Fruit fly (Drosophila melanogaster) whole organism, embryonic: ENCODE data around the gene APP-BP1.

Source experiments
- Adf1 ChIP-seq: fragments of 200-800 bp; sonication (Bioruptor generic); IDR thresholded peaks from 2 replicates; pipeline ENCODE4 v1.3.6; 2022; ENCODE audit warnings: missing biosample characterization, missing genetic modification characterization
- Atf6 ChIP-seq: fragments of 200-800 bp; sonication (Bioruptor generic); IDR thresholded peaks from 2 replicates; pipeline ENCODE4 v1.3.6; 2022; ENCODE audit warnings: missing biosample characterization, missing genetic modification characterization
- Blimp-1 ChIP-seq: fragments of 200-800 bp; sonication (Bioruptor generic); optimal IDR thresholded peaks from 3 replicates; lab custom pipeline; 2018; ENCODE audit warnings: missing biosample characterization, missing genetic modification characterization, mild to moderate bottlenecking, moderate library complexity, missing genetic modification reagents
- CG10274 ChIP-seq: fragments of 200-800 bp; sonication (Bioruptor generic); optimal IDR thresholded peaks from 3 replicates; lab custom pipeline; 2017; ENCODE audit warnings: missing biosample characterization, mild to moderate bottlenecking, missing genetic modification characterization
- CG10959 ChIP-seq: fragments of 200-800 bp; sonication (Bioruptor generic); IDR thresholded peaks from 2 replicates; pipeline ENCODE4 v1.3.6; 2022; ENCODE audit warnings: missing biosample characterization, missing genetic modification characterization
- CG11560 ChIP-seq: fragments of 200-800 bp; sonication (Bioruptor generic); IDR thresholded peaks from 3 replicates; pipeline ENCODE4 v1.3.6; 2022; ENCODE audit warnings: missing biosample characterization, missing genetic modification characterization
- CG12155 ChIP-seq: fragments of 200-800 bp; sonication (Bioruptor generic); optimal IDR thresholded peaks from 3 replicates; lab custom pipeline; 2016; ENCODE audit warnings: missing biosample characterization, missing genetic modification characterization
- CG13287 ChIP-seq: fragments of 200-800 bp; sonication (Bioruptor generic); IDR thresholded peaks from 2 replicates; pipeline ENCODE4 v1.3.6; 2022; ENCODE audit warnings: missing biosample characterization, missing genetic modification characterization; ENCODE audit not compliant: partially characterized antibody
- CG14860 ChIP-seq: fragments of 200-800 bp; sonication (Bioruptor generic); IDR thresholded peaks from 3 replicates; pipeline ENCODE4 v1.3.6; 2022; ENCODE audit warnings: missing biosample characterization, missing genetic modification characterization; ENCODE audit not compliant: partially characterized antibody
- CG15269 ChIP-seq: fragments of 200-800 bp; sonication (Bioruptor generic); optimal IDR thresholded peaks from 2 replicates; lab custom pipeline; 2018; ENCODE audit warnings: missing biosample characterization, mild to moderate bottlenecking, missing genetic modification characterization, moderate library complexity
- CG1603 ChIP-seq: fragments of 200-800 bp; sonication (Bioruptor generic); optimal IDR thresholded peaks from 2 replicates; lab custom pipeline; 2019; ENCODE audit warnings: missing biosample characterization, mild to moderate bottlenecking, missing genetic modification characterization, moderate library complexity
- CG16779 ChIP-seq: fragments of 200-800 bp; sonication (Bioruptor generic); IDR thresholded peaks from 2 replicates; pipeline ENCODE4 v1.3.6; 2022; ENCODE audit warnings: missing biosample characterization, missing genetic modification characterization
- CG3726 ChIP-seq: fragments of 200-800 bp; sonication (Bioruptor generic); IDR thresholded peaks from 3 replicates; pipeline ENCODE4, ENCODE4 v1.3.6; 2022; ENCODE audit warnings: missing biosample characterization, missing genetic modification characterization
- CG4360 ChIP-seq: fragments of 200-800 bp; sonication (Bioruptor generic); IDR thresholded peaks from 2 replicates; pipeline ENCODE4 v1.3.6; 2022; ENCODE audit warnings: missing biosample characterization, missing genetic modification characterization
- CG6254 ChIP-seq: fragments of 200-800 bp; sonication (Bioruptor generic); optimal IDR thresholded peaks from 3 replicates; lab custom pipeline; 2017; ENCODE audit warnings: mild to moderate bottlenecking, missing biosample characterization, missing genetic modification reagents, missing genetic modification characterization
- CG6813 ChIP-seq: fragments of 200-800 bp; sonication (Bioruptor generic); optimal IDR thresholded peaks from 2 replicates; lab custom pipeline; 2017; ENCODE audit warnings: missing biosample characterization, missing genetic modification characterization, mild to moderate bottlenecking, moderate library complexity, missing genetic modification reagents
- CG7786 ChIP-seq: fragments of 200-800 bp; sonication (Bioruptor generic); optimal IDR thresholded peaks from 2 replicates; lab custom pipeline; 2016; ENCODE audit warnings: missing biosample characterization, missing genetic modification characterization
- CG8290 ChIP-seq, 3 experiments: fragments of 200-800 bp; sonication (Bioruptor generic); optimal IDR thresholded peaks; 2 replicates each; lab custom pipeline; 2016 to 2019; ENCODE audit warnings: missing biosample characterization in 3 of 3, missing genetic modification characterization in 3 of 3, mild to moderate bottlenecking in 2 of 3, moderate library complexity in 1 of 3
- HLH54F ChIP-seq: fragments of 200-800 bp; sonication (Bioruptor generic); optimal IDR thresholded peaks from 3 replicates; lab custom pipeline; 2016; ENCODE audit warnings: missing biosample characterization, missing genetic modification characterization
- Hsf ChIP-seq: fragments of 200-800 bp; sonication (Bioruptor generic); optimal IDR thresholded peaks from 3 replicates; lab custom pipeline; 2016; ENCODE audit warnings: missing biosample characterization, missing genetic modification characterization
- NK7.1 ChIP-seq: fragments of 200-800 bp; sonication (Bioruptor generic); optimal IDR thresholded peaks from 3 replicates; lab custom pipeline; 2016; ENCODE audit warnings: missing biosample characterization, missing genetic modification characterization
- PHDP ChIP-seq: fragments of 200-800 bp; sonication (Bioruptor generic); optimal IDR thresholded peaks from 3 replicates; lab custom pipeline; 2018; ENCODE audit warnings: missing biosample characterization, mild to moderate bottlenecking, missing genetic modification characterization, moderate library complexity
- Ravus ChIP-seq: fragments of 200-800 bp; sonication (Bioruptor generic); IDR thresholded peaks from 2 replicates; pipeline ENCODE4 v1.3.6; 2022; ENCODE audit warnings: missing biosample characterization, missing genetic modification characterization
- Rfx ChIP-seq: fragments of 200-800 bp; sonication (Bioruptor generic); IDR thresholded peaks from 2 replicates; pipeline ENCODE4 v1.3.6; 2022; ENCODE audit warnings: missing biosample characterization, missing genetic modification characterization
- Six4 ChIP-seq: fragments of 200-800 bp; sonication (Bioruptor generic); optimal IDR thresholded peaks from 2 replicates; lab custom pipeline; 2016; ENCODE audit warnings: missing biosample characterization, missing genetic modification characterization
- Spps ChIP-seq: fragments of 200-800 bp; sonication (Bioruptor generic); optimal IDR thresholded peaks from 2 replicates; lab custom pipeline; 2018; ENCODE audit warnings: missing biosample characterization, mild to moderate bottlenecking, missing genetic modification characterization
- btn ChIP-seq: fragments of 200-800 bp; sonication (Bioruptor generic); optimal IDR thresholded peaks from 2 replicates; lab custom pipeline; 2016; ENCODE audit warnings: missing biosample characterization, missing genetic modification characterization
- cad ChIP-seq: fragments of >200 bp; optimal IDR thresholded peaks from 2 replicates; lab custom pipeline; 2017; ENCODE audit warnings: missing biosample characterization, missing genetic modification characterization
- caup ChIP-seq: fragments of 200-800 bp; sonication (Bioruptor generic); optimal IDR thresholded peaks from 3 replicates; lab custom pipeline; 2017; ENCODE audit warnings: missing biosample characterization, mild to moderate bottlenecking, missing genetic modification characterization, moderate library complexity; ENCODE audit not compliant: severe bottlenecking
- chn ChIP-seq: fragments of 200-800 bp; sonication (Bioruptor generic); optimal IDR thresholded peaks from 2 replicates; lab custom pipeline; 2016; ENCODE audit warnings: missing biosample characterization, missing genetic modification characterization
- disco-r ChIP-seq: fragments of 200-800 bp; sonication (Bioruptor generic); optimal IDR thresholded peaks from 2 replicates; lab custom pipeline; 2016; ENCODE audit warnings: missing biosample characterization, missing genetic modification characterization
- en ChIP-seq: fragments of 200-800 bp; sonication (Bioruptor generic); optimal IDR thresholded peaks from 2 replicates; lab custom pipeline; 2016; ENCODE audit warnings: missing biosample characterization, missing genetic modification characterization
- eyg ChIP-seq: fragments of 200-800 bp; sonication (Bioruptor generic); optimal IDR thresholded peaks from 3 replicates; lab custom pipeline; 2016; ENCODE audit warnings: missing biosample characterization, missing genetic modification characterization
- fd3F ChIP-seq: fragments of 200-800 bp; sonication (Bioruptor generic); optimal IDR thresholded peaks from 2 replicates; lab custom pipeline; 2018; ENCODE audit warnings: missing biosample characterization, mild to moderate bottlenecking, missing genetic modification characterization, moderate library complexity
- gcm2 ChIP-seq: fragments of 200-800 bp; sonication (Bioruptor generic); optimal IDR thresholded peaks from 2 replicates; lab custom pipeline; 2016; ENCODE audit warnings: missing biosample characterization, missing genetic modification characterization
- jumu ChIP-seq: fragments of 200-800 bp; sonication (Bioruptor generic); optimal IDR thresholded peaks from 3 replicates; lab custom pipeline; 2016; ENCODE audit warnings: missing biosample characterization, missing genetic modification characterization
- nerfin-1 ChIP-seq: fragments of 200-800 bp; sonication (Bioruptor generic); optimal IDR thresholded peaks from 3 replicates; lab custom pipeline; 2019; ENCODE audit warnings: missing biosample characterization, mild to moderate bottlenecking, missing genetic modification characterization, moderate library complexity
- odd ChIP-seq: fragments of 200-800 bp; sonication (Bioruptor generic); optimal IDR thresholded peaks from 2 replicates; lab custom pipeline; 2017; ENCODE audit warnings: missing biosample characterization, mild to moderate bottlenecking, missing genetic modification characterization
- org-1 ChIP-seq: fragments of 200-800 bp; sonication (Bioruptor generic); optimal IDR thresholded peaks from 2 replicates; lab custom pipeline; 2017; ENCODE audit warnings: missing biosample characterization, missing genetic modification characterization
- pnt ChIP-seq: fragments of 200-800 bp; sonication (Bioruptor generic); optimal IDR thresholded peaks from 3 replicates; lab custom pipeline; 2016; ENCODE audit warnings: missing biosample characterization, missing genetic modification characterization
- prd ChIP-seq, 3 experiments: fragments of >200 bp in 2 of 3; fragments of 200-800 bp in 1 of 3; sonication (Bioruptor generic) in 1 of 3; optimal IDR thresholded peaks in 2 of 3; IDR thresholded peaks in 1 of 3; 2 replicates in 2 of 3; 3 replicates in 1 of 3; pipeline versions ENCODE4 v1.3.6 to Lab custom; 2017 to 2022; ENCODE audit warnings: missing biosample characterization in 1 of 3, missing genetic modification characterization in 1 of 3
- scrt ChIP-seq: fragments of 200-800 bp; sonication (Bioruptor generic); optimal IDR thresholded peaks from 2 replicates; lab custom pipeline; 2018; ENCODE audit warnings: missing biosample characterization, mild to moderate bottlenecking, missing genetic modification characterization, moderate library complexity
- sima ChIP-seq: fragments of 200-800 bp; sonication (Bioruptor generic); optimal IDR thresholded peaks from 2 replicates; lab custom pipeline; 2016; ENCODE audit warnings: missing biosample characterization, missing genetic modification characterization
- slp2 ChIP-seq: fragments of 200-800 bp; sonication (Bioruptor generic); optimal IDR thresholded peaks from 2 replicates; lab custom pipeline; 2016; ENCODE audit warnings: missing biosample characterization, missing genetic modification characterization
- sqz ChIP-seq: fragments of 200-800 bp; sonication (Bioruptor generic); optimal IDR thresholded peaks from 3 replicates; lab custom pipeline; 2018; ENCODE audit warnings: missing biosample characterization, mild to moderate bottlenecking, missing genetic modification characterization
- trem ChIP-seq: fragments of 200-800 bp; optimal IDR thresholded peaks from 3 replicates; lab custom pipeline; 2019; ENCODE audit warnings: missing biosample characterization, mild to moderate bottlenecking, missing genetic modification characterization, moderate library complexity
- twi ChIP-seq: fragments of 200-800 bp; optimal IDR thresholded peaks from 2 replicates; lab custom pipeline; 2019; ENCODE audit warnings: missing biosample characterization, mild to moderate bottlenecking, missing genetic modification characterization, moderate library complexity
- usp ChIP-seq: fragments of >200 bp; optimal IDR thresholded peaks from 2 replicates; lab custom pipeline; 2017; ENCODE audit warnings: missing biosample characterization, missing genetic modification characterization
- vvl ChIP-seq: fragments of 200-800 bp; sonication (Bioruptor generic); IDR thresholded peaks from 2 replicates; pipeline ENCODE4 v1.3.6; 2022; ENCODE audit warnings: missing biosample characterization, missing genetic modification characterization
- wek ChIP-seq: fragments of 200-800 bp; sonication (Bioruptor generic); optimal IDR thresholded peaks from 3 replicates; lab custom pipeline; 2018; ENCODE audit warnings: missing biosample characterization, mild to moderate bottlenecking, missing genetic modification characterization, moderate library complexity

The APP-BP1 gene

DNA sequence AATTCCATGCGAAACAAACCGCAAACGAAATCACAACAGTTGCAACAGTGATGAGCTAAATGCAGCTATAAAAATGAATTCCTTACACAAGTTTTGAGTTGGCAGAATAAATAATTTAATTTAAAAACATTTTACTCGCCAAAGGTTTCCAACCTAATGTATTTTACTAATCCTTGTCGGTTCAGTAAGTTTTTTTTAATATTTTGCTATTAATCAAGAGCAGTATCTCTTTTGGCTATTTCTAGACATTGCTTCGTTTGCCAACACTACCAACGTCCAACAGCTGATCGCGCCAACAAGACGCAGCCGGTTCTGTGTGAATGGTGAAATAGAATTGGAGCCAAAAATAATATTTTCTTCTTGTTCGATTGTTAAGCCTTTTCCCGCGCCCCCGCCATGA lies 33.5 kb upstream of the APP-BP1 start, which contains the start of the genes CG32075, CG45101 and SuUR:
TSS of gene CG32075 (minus strand) at position 253 of the 400 bp plus-strand sequence.
TSS of gene CG45101 (plus strand) at position 303 of the 400 bp plus-strand sequence.
TSS of gene SuUR (plus strand) at position 303 of the 400 bp plus-strand sequence.
- peak; percentile 91 for TF ChIP-seq vvl (GFP tag; lab: Robert Waterston, UW)
- no peak for TF ChIP-seq prd (optimal IDR thresholded peaks at IDR 0.05; lab: Kevin White, UChicago)
- peak; percentile 95 for TF ChIP-seq prd (GFP tag; IDR thresholded peaks at IDR 0.05; lab: Robert Waterston, UW)
- peak; percentile 52 for TF ChIP-seq odd (GFP tag; lab: Kevin White, UChicago)
- no peak for TF ChIP-seq cad (GFP tag; lab: Kevin White, UChicago)
- peak; percentile 81 for TF ChIP-seq fd3F (GFP tag; lab: Kevin White, UChicago)
- TF ChIP-seq CG6813 (GFP tag; lab: Kevin White, UChicago), result no peak
- peak; percentile 72 for TF ChIP-seq twi (tag; lab: Kevin White, UChicago)
- peak; percentile 77 for TF ChIP-seq nerfin-1 (tag; lab: Kevin White, UChicago)
- TF ChIP-seq PHDP (tag; lab: Kevin White, UChicago), result peak; percentile 87
- TF ChIP-seq Blimp-1 (GFP tag; lab: Kevin White, UChicago), result no peak
- peak; percentile 58 for TF ChIP-seq Ravus (GFP tag; lab: Robert Waterston, UW)
- TF ChIP-seq wek (GFP tag; lab: Kevin White, UChicago), result no peak
- TF ChIP-seq Atf6, result peak; percentile 86
- peak; percentile 70 for TF ChIP-seq NK7.1
- TF ChIP-seq en (GFP tag; lab: Kevin White, UChicago), result peak; percentile 18
- TF ChIP-seq CG15269, result peak; percentile 80
- TF ChIP-seq CG11560 (tag; lab: Robert Waterston, UW), result peak; percentile 61; the same call in 1 of the 3 replicates
- TF ChIP-seq sima (GFP tag; lab: Kevin White, UChicago), result peak; percentile 56
- peak; percentile 18 for TF ChIP-seq sqz (GFP tag; lab: Kevin White, UChicago)
- peak; percentile 60 for TF ChIP-seq scrt (GFP tag; lab: Kevin White, UChicago)
- peak; percentile 92 for TF ChIP-seq Rfx (GFP tag; lab: Robert Waterston, UW)
- no peak for TF ChIP-seq CG14860 (GFP tag; lab: Robert Waterston, UW)
- TF ChIP-seq CG13287, result peak; percentile 49
- TF ChIP-seq Adf1, result peak; percentile 66
- peak; percentile 88 for TF ChIP-seq jumu (GFP tag; lab: Kevin White, UChicago)
- peak; percentile 85 for TF ChIP-seq slp2 (GFP tag; lab: Kevin White, UChicago)
- TF ChIP-seq org-1 (GFP tag; lab: Kevin White, UChicago), result peak; percentile 69
- TF ChIP-seq CG7786 (GFP tag; lab: Kevin White, UChicago), result peak; percentile 90
- TF ChIP-seq CG3726 (GFP tag; lab: Robert Waterston, UW), result peak; percentile 80; the same call in 2 of the 3 replicates
- peak; percentile 94 for TF ChIP-seq Hsf
- TF ChIP-seq CG12155, result peak; percentile 89
- no peak for TF ChIP-seq usp (GFP tag; lab: Kevin White, UChicago)
- TF ChIP-seq btn, result no peak
- TF ChIP-seq disco-r, result peak; percentile 51
- TF ChIP-seq CG10274 (GFP tag; lab: Kevin White, UChicago), result peak; percentile 37
- peak; percentile 92 for TF ChIP-seq HLH54F
- TF ChIP-seq eyg (GFP tag; lab: Kevin White, UChicago), result peak; percentile 76
- peak; percentile 54; the same call in 1 of the 2 replicates for TF ChIP-seq CG16779 (GFP tag; lab: Robert Waterston, UW)
- peak; percentile 54 for TF ChIP-seq CG6254 (GFP tag; lab: Kevin White, UChicago)
- peak; percentile 79 for TF ChIP-seq CG8290 (GFP tag; optimal IDR thresholded peaks at IDR 0.05; lab: Kevin White, UChicago)
- peak; percentile 6 to 43 for TF ChIP-seq CG8290 (tag; optimal IDR thresholded peaks at IDR 0.05; lab: Kevin White, UChicago)
- peak; percentile 83 for TF ChIP-seq Six4
- TF ChIP-seq CG4360 (GFP tag; lab: Robert Waterston, UW), result peak; percentile 47; the same call in 1 of the 2 replicates
- peak; percentile 51 for TF ChIP-seq CG1603 (tag; lab: Kevin White, UChicago)
- TF ChIP-seq caup (GFP tag; lab: Kevin White, UChicago), result peak; percentile 86
- peak; percentile 76 for TF ChIP-seq Spps (tag; lab: Kevin White, UChicago)
- peak; percentile 82 for TF ChIP-seq pnt (GFP tag; lab: Kevin White, UChicago)
- TF ChIP-seq trem (tag; lab: Kevin White, UChicago), result peak; percentile 79
- peak; percentile 81 for TF ChIP-seq gcm2 (GFP tag; lab: Kevin White, UChicago)
- TF ChIP-seq CG10959, result peak; percentile 57
- TF ChIP-seq chn, result peak; percentile 92
